Worm (Caenorhabditis elegans): Measurements from ENCODE around the gene dnj-19.

The dnj-19 gene

ce11 chrV:5504807-5505442 is at the start of gene dnj-19, which contains the start of gene nhr-47:
Gene dnj-19, minus strand, starts transcription at chrV:5504857.
Gene nhr-47, plus strand, starts transcription at chrV:5505253.
- TF ChIP-seq mab-5 (tag; optimal IDR thresholded peaks at IDR 0.05) (peak; percentile 86), sma-9 (GFP tag; optimal IDR thresholded peaks at IDR 0.05) (peak; percentile 91), sma-9 (tag; optimal IDR thresholded peaks at IDR 0.05) (no peak), zag-1 (tag; optimal IDR thresholded peaks at IDR 0.05) (peak; percentile 43), peb-1 (tag; optimal IDR thresholded peaks at IDR 0.05) (no peak), lin-39 (tag; optimal IDR thresholded peaks at IDR 0.05) (no peak), fos-1 (tag; optimal IDR thresholded peaks at IDR 0.05) (peak; percentile 49), nhr-237 (tag; optimal IDR thresholded peaks at IDR 0.05) (peak; percentile 7), sem-4 (tag; optimal IDR thresholded peaks at IDR 0.05) (peak; percentile 84), snpc-4 (tag; optimal IDR thresholded peaks at IDR 0.05) (peak; percentile 74), mbf-1 (tag; optimal IDR thresholded peaks at IDR 0.05) (no peak), egl-27 (tag; optimal IDR thresholded peaks at IDR 0.05) (peak; percentile 73), elt-3 (tag; optimal IDR thresholded peaks at IDR 0.05) (no peak), lsy-2 (tag; optimal IDR thresholded peaks at IDR 0.05) (peak; percentile 89 to 93), ztf-4 (tag; optimal IDR thresholded peaks at IDR 0.05) (peak; percentile 66), lin-11 (tag; optimal IDR thresholded peaks at IDR 0.05) (peak; percentile 97), nhr-10 (tag; optimal IDR thresholded peaks at IDR 0.05) (peak; percentile 42), unc-39 (tag; optimal IDR thresholded peaks at IDR 0.05) (no peak), nhr-21 (tag; optimal IDR thresholded peaks at IDR 0.05) (peak; percentile 81), aly-2 (tag; optimal IDR thresholded peaks at IDR 0.05) (no peak), nhr-25 (tag; optimal IDR thresholded peaks at IDR 0.05) (peak; percentile 85), nhr-129 (tag; optimal IDR thresholded peaks at IDR 0.05) (peak; percentile 87), lin-13 (GFP tag; optimal IDR thresholded peaks at IDR 0.05) (peak; percentile 83), C34F6.9 (tag; optimal IDR thresholded peaks at IDR 0.05) (peak; percentile 96), unc-55 (GFP tag; optimal IDR thresholded peaks at IDR 0.05) (peak; percentile 95), ceh-16 (tag; optimal IDR thresholded peaks at IDR 0.05) (peak; percentile 61), alr-1 (tag; optimal IDR thresholded peaks at IDR 0.05) (no peak), nhr-6 (tag; optimal IDR thresholded peaks at IDR 0.05) (peak; percentile 56), Y55F3AM.14 (GFP tag; optimal IDR thresholded peaks at IDR 0.05) (peak; percentile 99), ceh-82 (tag; optimal IDR thresholded peaks at IDR 0.05) (peak; percentile 50), mdl-1 (tag; optimal IDR thresholded peaks at IDR 0.05) (peak in 1 of 2 experiments; percentile 68), blmp-1 (tag; optimal IDR thresholded peaks at IDR 0.05; ENCODE audit: insufficient read depth) (peak; percentile 26), nhr-12 (tag; optimal IDR thresholded peaks at IDR 0.05) (peak; percentile 37), skn-1 (tag; optimal IDR thresholded peaks at IDR 0.05) (no peak), unc-62 (GFP tag; optimal IDR thresholded peaks at IDR 0.05) (peak; percentile 22), ama-1 (optimal IDR thresholded peaks at IDR 0.05) (peak; percentile 7), gmeb-1 (tag; optimal IDR thresholded peaks at IDR 0.05) (peak; percentile 90), F13H6.1 (tag; optimal IDR thresholded peaks at IDR 0.05) (peak; percentile 88), ztf-1 (GFP tag; conservative IDR thresholded peaks at IDR 0.05) (no peak), crh-2 (tag; optimal IDR thresholded peaks at IDR 0.05) (peak; percentile 93), sma-3 (GFP tag; optimal IDR thresholded peaks at IDR 0.05) (peak; percentile 90), R02D3.7 (tag; optimal IDR thresholded peaks at IDR 0.05) (peak; percentile 36)

- no peak for TF ChIP-seq lsy-2 (tag; optimal IDR thresholded peaks at IDR 0.05)
- TF ChIP-seq nhr-129 (tag; optimal IDR thresholded peaks at IDR 0.05), result peak; percentile 65
These were observed 43.8 kb upstream of the dnj-19 start for ce11 chrV:5548497-5548896.

ce11 chrV:5548051-5548450 is 43.4 kb upstream of the dnj-19 start, which contains the start of gene ugt-48:
Gene ugt-48, minus strand, starts transcription at chrV:5548062.
- peak; percentile 72 for TF ChIP-seq skn-1 (tag; optimal IDR thresholded peaks at IDR 0.05)
- TF ChIP-seq fos-1 (tag; optimal IDR thresholded peaks at IDR 0.05), result peak; percentile 51
- TF ChIP-seq gmeb-1 (tag; optimal IDR thresholded peaks at IDR 0.05), result no peak

Measured in whole organism, L2 larva.